Fruit fly (Drosophila melanogaster) whole organism, embryonic: ENCODE measurements around the gene CG18258.

Source experiments
- CG13287 ChIP-seq: fragments of 200-800 bp; sonication (Bioruptor generic); IDR thresholded peaks from 2 replicates; pipeline ENCODE4 v1.3.6; 2022; ENCODE audit warnings: missing biosample characterization, missing genetic modification characterization; ENCODE audit not compliant: partially characterized antibody
- CG17385 ChIP-seq: fragments of 200-800 bp; sonication (Bioruptor generic); optimal IDR thresholded peaks from 3 replicates; lab custom pipeline; 2018; ENCODE audit warnings: missing biosample characterization, mild to moderate bottlenecking, missing genetic modification characterization
- CG31441 ChIP-seq: fragments of 200-800 bp; sonication (Bioruptor generic); IDR thresholded peaks from 2 replicates; pipeline ENCODE4 v1.3.6; 2022; ENCODE audit warnings: missing biosample characterization, missing genetic modification characterization
- CG4328 ChIP-seq: fragments of 200-800 bp; sonication (Bioruptor generic); optimal IDR thresholded peaks from 3 replicates; lab custom pipeline; 2017; ENCODE audit warnings: missing biosample characterization, missing genetic modification reagents, missing genetic modification characterization
- Deaf1 ChIP-seq: fragments of 200-800 bp; optimal IDR thresholded peaks from 3 replicates; lab custom pipeline; 2019; ENCODE audit warnings: missing biosample characterization, mild to moderate bottlenecking, missing genetic modification characterization, moderate library complexity
- Fer1 ChIP-seq: fragments of 200-800 bp; sonication (Bioruptor generic); optimal IDR thresholded peaks from 2 replicates; lab custom pipeline; 2017; ENCODE audit warnings: missing biosample characterization, mild to moderate bottlenecking, missing genetic modification characterization
- H15 ChIP-seq: fragments of 200-800 bp; sonication (Bioruptor generic); IDR thresholded peaks from 3 replicates; pipeline ENCODE4 v1.3.6; 2022; ENCODE audit warnings: missing biosample characterization, missing genetic modification characterization
- Hey ChIP-seq: fragments of 200-800 bp; sonication (Bioruptor generic); optimal IDR thresholded peaks from 3 replicates; lab custom pipeline; 2018; ENCODE audit warnings: missing biosample characterization, mild to moderate bottlenecking, missing genetic modification characterization
- Hr39 ChIP-seq: fragments of >200 bp; optimal IDR thresholded peaks from 2 replicates; lab custom pipeline; 2017
- cas ChIP-seq: fragments of 200-800 bp; sonication (Bioruptor generic); IDR thresholded peaks from 2 replicates; pipeline ENCODE4 v1.3.6; 2022; ENCODE audit warnings: missing biosample characterization, missing genetic modification characterization
- dmrt11E ChIP-seq: fragments of 200-800 bp; sonication (Bioruptor generic); optimal IDR thresholded peaks from 3 replicates; lab custom pipeline; 2018; ENCODE audit warnings: missing biosample characterization, mild to moderate bottlenecking, missing genetic modification characterization, moderate library complexity
- insv ChIP-seq, 2 experiments: fragments of 200-800 bp; sonication (Bioruptor generic); optimal IDR thresholded peaks; 3 replicates each; lab custom pipeline; 2016 to 2018; ENCODE audit warnings: missing biosample characterization in 2 of 2, missing genetic modification characterization in 2 of 2
- org-1 ChIP-seq: fragments of 200-800 bp; sonication (Bioruptor generic); optimal IDR thresholded peaks from 2 replicates; lab custom pipeline; 2017; ENCODE audit warnings: missing biosample characterization, missing genetic modification characterization
- scrt ChIP-seq: fragments of 200-800 bp; sonication (Bioruptor generic); optimal IDR thresholded peaks from 2 replicates; lab custom pipeline; 2018; ENCODE audit warnings: missing biosample characterization, mild to moderate bottlenecking, missing genetic modification characterization, moderate library complexity

dm6 chrX:17181264-17182198, 30.6 kb upstream of the CG18258 start:
- peak; percentile 3 for TF ChIP-seq CG17385 (GFP tag; lab: Kevin White, UChicago)
- no peak for TF ChIP-seq scrt
- TF ChIP-seq cas = no peak
- peak; percentile 57 for TF ChIP-seq CG31441 (GFP tag; lab: Robert Waterston, UW)
- TF ChIP-seq Deaf1 (tag; lab: Kevin White, UChicago) = no peak
- no peak for TF ChIP-seq dmrt11E
- no peak for TF ChIP-seq CG4328 (GFP tag; lab: Kevin White, UChicago)
- TF ChIP-seq Hey = no peak
- TF ChIP-seq Hr39 = no peak
- TF ChIP-seq CG13287 (GFP tag; lab: Robert Waterston, UW) = no peak
- TF ChIP-seq Fer1 (GFP tag; lab: Kevin White, UChicago) = no peak
- TF ChIP-seq org-1 (GFP tag; lab: Kevin White, UChicago) = no peak
- no peak for TF ChIP-seq H15
- TF ChIP-seq insv (GFP tag; optimal IDR thresholded peaks at IDR 0.05; lab: Kevin White, UChicago) = no peak
